Worm (Caenorhabditis elegans) whole organism, young adult: ENCODE measurements around the gene dpy-23.

ENCODE experiments used
- B0261.1 ChIP-seq: sonication (generic microtip); optimal IDR thresholded peaks from 2 replicates; lab custom pipeline; 2016; ENCODE audit warnings: mild to moderate bottlenecking, missing genetic modification characterization, moderate library complexity, missing compliant biosample characterization
- C17E4.6 ChIP-seq: fragments of 200-800 bp; sonication (Bioruptor generic); IDR thresholded peaks from 2 replicates; pipeline ENCODE4 v1.3.6; 2022; ENCODE audit warnings: missing genetic modification reagents, missing genetic modification characterization, missing compliant biosample characterization
- F10E7.11 ChIP-seq: sonication (generic microtip); optimal IDR thresholded peaks from 2 replicates; lab custom pipeline; 2017; ENCODE audit warnings: mild to moderate bottlenecking, missing genetic modification characterization, moderate library complexity, missing compliant biosample characterization
- F22D6.2 ChIP-seq: sonication (generic microtip); optimal IDR thresholded peaks from 2 replicates; lab custom pipeline; 2016; ENCODE audit warnings: mild to moderate bottlenecking, missing genetic modification characterization, missing compliant biosample characterization
- F33H1.4 ChIP-seq: fragments of 200-800 bp; sonication (Bioruptor generic); IDR thresholded peaks from 2 replicates; pipeline ENCODE4 v1.3.6; 2022; ENCODE audit warnings: missing genetic modification reagents, missing genetic modification characterization, missing compliant biosample characterization
- F37B4.10 ChIP-seq: fragments of 200-800 bp; sonication (Bioruptor generic); IDR thresholded peaks from 2 replicates; pipeline ENCODE4 v1.3.6; 2022; ENCODE audit warnings: missing genetic modification characterization, missing compliant biosample characterization
- F39B2.1 ChIP-seq: fragments of 200-800 bp; sonication (Bioruptor generic); IDR thresholded peaks from 2 replicates; pipeline ENCODE4 v1.3.6; 2022; ENCODE audit warnings: missing genetic modification reagents, missing genetic modification characterization, missing compliant biosample characterization
- F49E8.2 ChIP-seq: sonication (generic microtip); optimal IDR thresholded peaks from 3 replicates; lab custom pipeline; 2017; ENCODE audit warnings: missing genetic modification characterization, mild to moderate bottlenecking, missing compliant biosample characterization, antibody characterized with exemption, moderate library complexity; ENCODE audit not compliant: insufficient read depth
- F52B5.7 ChIP-seq: sonication (generic microtip); optimal IDR thresholded peaks from 2 replicates; lab custom pipeline; 2016; ENCODE audit warnings: mild to moderate bottlenecking, missing genetic modification characterization, missing compliant biosample characterization
- F55B11.4 ChIP-seq: sonication (generic microtip); optimal IDR thresholded peaks from 2 replicates; lab custom pipeline; 2016; ENCODE audit warnings: missing compliant biosample characterization, missing genetic modification characterization, borderline replicate concordance; ENCODE audit not compliant: insufficient read depth
- K11D2.4 ChIP-seq: fragments of 200-800 bp; sonication (Bioruptor generic); IDR thresholded peaks from 2 replicates; pipeline ENCODE4 v1.3.6; 2022; ENCODE audit warnings: missing genetic modification reagents, missing genetic modification characterization, missing compliant biosample characterization
- T07F8.4 ChIP-seq: sonication (generic microtip); optimal IDR thresholded peaks from 2 replicates; lab custom pipeline; 2016; ENCODE audit warnings: mild to moderate bottlenecking, missing genetic modification characterization, moderate library complexity, missing compliant biosample characterization
- T26A5.8 ChIP-seq: sonication (generic microtip); optimal IDR thresholded peaks from 2 replicates; lab custom pipeline; 2016; ENCODE audit warnings: missing genetic modification characterization, missing compliant biosample characterization
- Y56A3A.18 ChIP-seq: fragments of 200-800 bp; sonication (Bioruptor generic); IDR thresholded peaks from 2 replicates; pipeline ENCODE4 v1.3.6; 2022; ENCODE audit warnings: missing genetic modification reagents, missing genetic modification characterization, missing compliant biosample characterization
- akir-1 ChIP-seq: fragments of 200-800 bp; sonication (Bioruptor generic); optimal IDR thresholded peaks from 2 replicates; lab custom pipeline; 2018; ENCODE audit warnings: mild to moderate bottlenecking, missing genetic modification characterization, moderate library complexity, missing compliant biosample characterization
- attf-5 ChIP-seq: fragments of 200-800 bp; sonication (Bioruptor generic); optimal IDR thresholded peaks from 2 replicates; lab custom pipeline; 2018; ENCODE audit warnings: mild to moderate bottlenecking, missing genetic modification characterization, missing compliant biosample characterization
- bed-1 ChIP-seq: fragments of 200-800 bp; sonication (Bioruptor generic); IDR thresholded peaks from 2 replicates; pipeline ENCODE4 v1.3.6; 2022; ENCODE audit warnings: missing genetic modification reagents, missing genetic modification characterization, missing compliant biosample characterization
- ccch-3 ChIP-seq: fragments of 200-800 bp; sonication (Bioruptor generic); optimal IDR thresholded peaks from 2 replicates; lab custom pipeline; 2018; ENCODE audit warnings: mild to moderate bottlenecking, missing genetic modification characterization, missing compliant biosample characterization
- cebp-2 ChIP-seq: fragments of 200-800 bp; sonication (Bioruptor generic); IDR thresholded peaks from 2 replicates; pipeline ENCODE4 v1.3.6; 2022; ENCODE audit warnings: missing genetic modification characterization, missing compliant biosample characterization
- ceh-40 ChIP-seq: fragments of 200-800 bp; sonication (Bioruptor generic); IDR thresholded peaks from 2 replicates; pipeline ENCODE4 v1.3.6; 2022; ENCODE audit warnings: missing genetic modification characterization, missing compliant biosample characterization
- ceh-79 ChIP-seq: sonication (generic microtip); optimal IDR thresholded peaks from 2 replicates; lab custom pipeline; 2017; ENCODE audit warnings: mild to moderate bottlenecking, missing genetic modification characterization, missing compliant biosample characterization
- chd-7 ChIP-seq: sonication (generic microtip); optimal IDR thresholded peaks from 2 replicates; lab custom pipeline; 2016; ENCODE audit warnings: mild to moderate bottlenecking, missing genetic modification characterization, moderate library complexity, missing compliant biosample characterization
- dpff-1 ChIP-seq: sonication (generic microtip); optimal IDR thresholded peaks from 2 replicates; lab custom pipeline; 2017; ENCODE audit warnings: mild to moderate bottlenecking, missing genetic modification characterization, missing compliant biosample characterization
- dpl-1 ChIP-seq: fragments of 150-350 bp; optimal IDR thresholded peaks from 2 replicates; lab custom pipeline; 2014; ENCODE audit warnings: missing biosample characterization, missing genetic modification reagents, missing genetic modification characterization
- egl-18 ChIP-seq: fragments of 200-800 bp; sonication (Bioruptor generic); IDR thresholded peaks from 2 replicates; pipeline ENCODE4 v1.3.6; 2022; ENCODE audit warnings: missing genetic modification reagents, missing genetic modification characterization, missing compliant biosample characterization
- egl-44 ChIP-seq: fragments of 200-800 bp; sonication (Bioruptor generic); IDR thresholded peaks from 2 replicates; pipeline ENCODE4 v1.3.6; 2022; ENCODE audit warnings: missing genetic modification reagents, missing genetic modification characterization, missing compliant biosample characterization
- gei-17 ChIP-seq: fragments of 200-800 bp; sonication (Bioruptor generic); optimal IDR thresholded peaks from 2 replicates; lab custom pipeline; 2018; ENCODE audit warnings: mild to moderate bottlenecking, missing genetic modification characterization, missing compliant biosample characterization
- hlh-26 ChIP-seq: fragments of 200-800 bp; sonication (Bioruptor generic); conservative IDR thresholded peaks from 2 replicates; pipeline ENCODE4 v1.3.6; 2022; ENCODE audit warnings: missing genetic modification reagents, missing genetic modification characterization, missing compliant biosample characterization
- hsf-1 ChIP-seq: fragments of 200-800 bp; sonication (Bioruptor generic); IDR thresholded peaks from 2 replicates; pipeline ENCODE4 v1.3.6; 2022; ENCODE audit warnings: missing genetic modification reagents, missing genetic modification characterization, missing compliant biosample characterization
- let-526 ChIP-seq: fragments of 200-800 bp; sonication (Bioruptor generic); IDR thresholded peaks from 2 replicates; pipeline ENCODE4 v1.3.6; 2022; ENCODE audit warnings: missing genetic modification reagents, missing genetic modification characterization, missing compliant biosample characterization
- lin-35 ChIP-seq, 3 experiments: fragments of 150-350 bp in 2 of 3; sonication (generic microtip) in 1 of 3; optimal IDR thresholded peaks; 2 replicates each; lab custom pipeline; 2014 to 2018; ENCODE audit warnings: missing biosample characterization in 3 of 3, missing genetic modification characterization in 3 of 3, missing genetic modification reagents in 3 of 3
- lsl-1 ChIP-seq: fragments of 200-800 bp; sonication (Bioruptor generic); optimal IDR thresholded peaks from 2 replicates; lab custom pipeline; 2018; ENCODE audit warnings: mild to moderate bottlenecking, missing genetic modification characterization, moderate library complexity, missing compliant biosample characterization
- madf-6 ChIP-seq: fragments of 200-800 bp; sonication (Bioruptor generic); IDR thresholded peaks from 2 replicates; pipeline ENCODE4 v1.3.6; 2022; ENCODE audit warnings: missing genetic modification reagents, missing genetic modification characterization, missing compliant biosample characterization
- madf-8 ChIP-seq: fragments of 200-800 bp; sonication (Bioruptor generic); conservative IDR thresholded peaks from 2 replicates; pipeline ENCODE4 v1.3.6; 2022; ENCODE audit warnings: missing genetic modification reagents, missing genetic modification characterization, missing compliant biosample characterization
- mcd-1 ChIP-seq: fragments of 200-800 bp; sonication (Bioruptor generic); IDR thresholded peaks from 2 replicates; pipeline ENCODE4 v1.3.6; 2022; ENCODE audit warnings: missing genetic modification reagents, missing genetic modification characterization, missing compliant biosample characterization
- nfya-2 ChIP-seq: fragments of 200-800 bp; sonication (Bioruptor generic); IDR thresholded peaks from 2 replicates; pipeline ENCODE4 v1.3.6; 2022; ENCODE audit warnings: missing genetic modification reagents, missing genetic modification characterization, missing compliant biosample characterization
- nhr-80 ChIP-seq: sonication (generic microtip); optimal IDR thresholded peaks from 2 replicates; lab custom pipeline; 2016; ENCODE audit warnings: missing genetic modification characterization, missing compliant biosample characterization
- nhr-90 ChIP-seq: sonication (generic microtip); optimal IDR thresholded peaks from 2 replicates; lab custom pipeline; 2016; ENCODE audit warnings: missing genotype, mild to moderate bottlenecking, missing genetic modification characterization, missing compliant biosample characterization
- rec-8 ChIP-seq, 2 experiments: sonication (generic microtip); optimal IDR thresholded peaks; 2 replicates each; lab custom pipeline; 2016; ENCODE audit warnings: mild to moderate bottlenecking in 2 of 2, missing genetic modification characterization in 2 of 2, missing genetic modification reagents in 2 of 2, missing genotype in 2 of 2, missing biosample characterization in 1 of 2, missing compliant biosample characterization in 1 of 2, moderate library complexity in 1 of 2
- repo-1 ChIP-seq: sonication (generic microtip); optimal IDR thresholded peaks from 2 replicates; lab custom pipeline; 2017; ENCODE audit warnings: mild to moderate bottlenecking, missing genetic modification characterization, missing compliant biosample characterization
- rpc-1 ChIP-seq, 2 experiments: fragments of 150-350 bp in 1 of 2; sonication (generic microtip) in 1 of 2; optimal IDR thresholded peaks; 2 replicates each; lab custom pipeline; 2014 to 2018; ENCODE audit warnings: missing biosample characterization in 1 of 2, missing genetic modification characterization in 1 of 2, missing genetic modification reagents in 1 of 2, missing genotype in 1 of 2
- tbp1 ChIP-seq: fragments of 200-800 bp; sonication (Bioruptor generic); optimal IDR thresholded peaks from 2 replicates; lab custom pipeline; 2018; ENCODE audit warnings: mild to moderate bottlenecking, missing genetic modification characterization, missing compliant biosample characterization
- zfh-2 ChIP-seq: fragments of 200-800 bp; sonication (Bioruptor generic); conservative IDR thresholded peaks from 2 replicates; pipeline ENCODE4 v1.3.6; 2022; ENCODE audit warnings: missing genetic modification reagents, missing genetic modification characterization, missing compliant biosample characterization
- ztf-22 ChIP-seq: fragments of 200-800 bp; sonication (Bioruptor generic); optimal IDR thresholded peaks from 2 replicates; lab custom pipeline; 2018; ENCODE audit warnings: mild to moderate bottlenecking, missing genetic modification characterization, moderate library complexity, missing compliant biosample characterization

Gene dpy-23

DNA sequence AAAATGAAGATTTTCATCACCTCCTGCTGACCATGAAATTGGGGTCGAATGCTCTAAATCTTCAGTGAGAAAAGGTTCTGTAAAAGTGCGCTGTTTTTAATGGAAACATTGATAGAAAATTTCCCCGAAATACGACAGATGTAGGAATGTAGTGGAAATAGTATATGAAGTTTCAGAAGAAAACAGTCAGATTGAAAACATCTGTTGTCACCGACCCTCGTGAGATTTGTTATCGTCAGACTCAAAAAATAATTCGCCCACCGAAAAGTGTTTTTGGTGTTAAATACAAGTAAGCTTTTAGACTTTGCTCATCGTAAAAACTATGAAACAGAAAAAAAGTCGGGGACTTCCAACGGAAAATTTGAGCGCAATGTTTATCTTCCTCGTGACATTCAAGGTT is 24.3 kb upstream of the dpy-23 start, which contains the start of gene F14H12.8:
F14H12.8 (minus strand) TSS at position 101 of the 400 bp plus-strand sequence.
- TF ChIP-seq chd-7 (tag; lab: Kevin White, UChicago): no peak
- no peak for TF ChIP-seq lsl-1 (GFP tag; lab: Kevin White, UChicago)
- TF ChIP-seq F37B4.10 (GFP tag; lab: Robert Waterston, UW): no peak
- TF ChIP-seq F22D6.2 (tag; lab: Kevin White, UChicago): no peak
- TF ChIP-seq ceh-40: no peak
- no peak for TF ChIP-seq hlh-26 (GFP tag; lab: Robert Waterston, UW)
- no peak for TF ChIP-seq lin-35 (GFP tag; optimal IDR thresholded peaks at IDR 0.05; lab: Kevin White, UChicago)
- TF ChIP-seq mcd-1 (GFP tag; lab: Robert Waterston, UW): no peak
- TF ChIP-seq rec-8 (tag; optimal IDR thresholded peaks at IDR 0.05; lab: Kevin White, UChicago): no peak
- no peak for TF ChIP-seq dpl-1 (GFP tag; lab: Kevin White, UChicago)
- no peak for TF ChIP-seq Y56A3A.18
- TF ChIP-seq attf-5 (GFP tag; lab: Kevin White, UChicago): no peak
- no peak for TF ChIP-seq let-526 (GFP tag; lab: Robert Waterston, UW)
- no peak for TF ChIP-seq nhr-80 (tag; lab: Kevin White, UChicago)
- no peak for TF ChIP-seq tbp1 (GFP tag; lab: Kevin White, UChicago)
- TF ChIP-seq madf-6 (GFP tag; lab: Robert Waterston, UW): no peak
- no peak for TF ChIP-seq zfh-2 (GFP tag; lab: Robert Waterston, UW)

DNA sequence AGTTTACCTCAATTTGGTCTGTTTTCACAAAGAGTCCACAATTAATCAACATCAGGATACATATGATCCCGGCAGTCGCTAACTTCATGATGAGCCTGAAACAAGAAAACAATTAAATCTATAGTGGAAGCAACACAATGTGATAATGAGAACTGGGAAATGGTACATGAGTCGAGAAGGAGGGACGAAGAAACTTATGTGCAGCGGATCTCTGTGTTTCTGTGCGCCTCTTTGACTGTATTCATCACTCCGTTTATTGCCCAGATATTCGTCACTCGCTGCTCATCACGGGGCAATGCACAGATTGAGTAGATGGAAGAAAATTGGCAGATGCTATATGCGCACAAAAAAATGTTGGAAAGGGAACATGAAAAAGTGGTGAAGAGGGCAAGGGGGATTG is 22.9 kb upstream of the dpy-23 start, which contains the start of gene R160.3:
R160.3 (minus strand) TSS at position 101 of the 400 bp plus-strand sequence.
- TF ChIP-seq rec-8 (tag; optimal IDR thresholded peaks at IDR 0.05; lab: Kevin White, UChicago) (no peak), C17E4.6 (GFP tag; lab: Robert Waterston, UW) (no peak), F49E8.2 (tag; lab: Kevin White, UChicago) (no peak), bed-1 (GFP tag; lab: Robert Waterston, UW) (no peak), nhr-90 (tag; lab: Kevin White, UChicago) (no peak)

DNA sequence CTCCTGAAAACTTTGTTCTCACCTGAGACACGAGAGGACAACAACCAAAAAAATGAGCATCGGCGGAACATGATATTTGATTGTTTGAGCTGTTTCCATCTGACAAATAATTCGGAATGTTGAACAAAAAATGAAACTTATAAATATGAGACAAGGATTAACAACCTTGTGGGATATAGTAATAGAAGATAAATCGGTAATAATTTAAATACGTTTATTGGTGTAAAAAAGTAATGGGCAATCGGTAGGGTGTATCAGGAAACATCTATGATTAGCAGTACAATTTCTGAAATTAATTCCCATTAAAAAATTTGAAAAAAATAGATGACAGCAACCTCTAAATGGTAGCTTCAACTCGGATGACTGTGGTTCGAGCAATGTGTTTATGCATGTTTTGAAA is 21.7 kb upstream of the dpy-23 start, which contains the start of gene R160.10:
R160.10 (minus strand) TSS at position 101 of the 400 bp plus-strand sequence.
- TF ChIP-seq ccch-3 (GFP tag; lab: Kevin White, UChicago): no peak
- no peak for TF ChIP-seq egl-18 (GFP tag; lab: Robert Waterston, UW)
- no peak for TF ChIP-seq repo-1 (tag; lab: Kevin White, UChicago)
- no peak for TF ChIP-seq F52B5.7
- no peak for TF ChIP-seq madf-6 (GFP tag; lab: Robert Waterston, UW)
- no peak for TF ChIP-seq egl-44 (GFP tag; lab: Robert Waterston, UW)
- TF ChIP-seq akir-1 (GFP tag; lab: Kevin White, UChicago): no peak
- TF ChIP-seq ceh-79: no peak
- TF ChIP-seq cebp-2 (GFP tag; lab: Robert Waterston, UW): no peak
- TF ChIP-seq F33H1.4 (GFP tag; lab: Robert Waterston, UW): no peak
- TF ChIP-seq mcd-1 (GFP tag; lab: Robert Waterston, UW): no peak
- TF ChIP-seq T26A5.8 (tag; lab: Kevin White, UChicago): no peak
- no peak for TF ChIP-seq lsl-1 (GFP tag; lab: Kevin White, UChicago)
- no peak for TF ChIP-seq gei-17 (GFP tag; lab: Kevin White, UChicago)
- TF ChIP-seq, all 124 proteins: peak for 0

DNA sequence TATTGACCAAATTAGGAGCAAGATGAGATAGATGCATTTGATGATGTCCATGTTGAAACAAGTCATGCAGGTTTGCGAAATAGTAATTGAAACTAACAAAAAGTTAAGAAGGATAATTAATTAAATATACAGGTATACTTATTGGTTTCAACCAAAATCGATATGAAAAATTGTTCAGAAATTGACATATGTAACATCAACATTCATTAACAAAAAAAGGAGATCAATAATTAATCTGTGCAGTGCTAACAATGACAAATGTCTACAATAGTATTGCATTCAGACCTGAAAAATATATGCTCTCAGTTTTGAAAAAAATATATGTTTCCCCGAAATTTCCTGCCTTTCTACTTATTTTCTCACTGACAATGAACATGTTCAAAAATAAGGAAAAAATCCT is 20.4 kb upstream of the dpy-23 start, which contains the start of gene R160.4:
R160.4 (minus strand) TSS at position 101 of the 400 bp plus-strand sequence.
- TF ChIP-seq F10E7.11 (tag; lab: Kevin White, UChicago) (no peak), T07F8.4 (tag; lab: Kevin White, UChicago) (no peak), K11D2.4 (GFP tag; lab: Robert Waterston, UW) (no peak), rec-8 (tag; optimal IDR thresholded peaks at IDR 0.05; lab: Kevin White, UChicago) (no peak), F39B2.1 (GFP tag; lab: Robert Waterston, UW) (no peak), hsf-1 (no peak), C17E4.6 (GFP tag; lab: Robert Waterston, UW) (no peak), tbp1 (GFP tag; lab: Kevin White, UChicago) (no peak), B0261.1 (tag; lab: Kevin White, UChicago) (no peak), nfya-2 (GFP tag; lab: Robert Waterston, UW) (no peak), F55B11.4 (tag; lab: Kevin White, UChicago) (no peak), ztf-22 (GFP tag; lab: Kevin White, UChicago) (no peak), madf-8 (GFP tag; lab: Robert Waterston, UW) (no peak), dpff-1 (tag; lab: Kevin White, UChicago) (no peak), rpc-1 (optimal IDR thresholded peaks at IDR 0.05; lab: Kevin White, UChicago) (no peak), rpc-1 (tag; optimal IDR thresholded peaks at IDR 0.05; lab: Kevin White, UChicago) (no peak)
